Worm (Caenorhabditis elegans): ENCODE measurements around the gene pbs-6.

pbs-6 gene

DNA sequence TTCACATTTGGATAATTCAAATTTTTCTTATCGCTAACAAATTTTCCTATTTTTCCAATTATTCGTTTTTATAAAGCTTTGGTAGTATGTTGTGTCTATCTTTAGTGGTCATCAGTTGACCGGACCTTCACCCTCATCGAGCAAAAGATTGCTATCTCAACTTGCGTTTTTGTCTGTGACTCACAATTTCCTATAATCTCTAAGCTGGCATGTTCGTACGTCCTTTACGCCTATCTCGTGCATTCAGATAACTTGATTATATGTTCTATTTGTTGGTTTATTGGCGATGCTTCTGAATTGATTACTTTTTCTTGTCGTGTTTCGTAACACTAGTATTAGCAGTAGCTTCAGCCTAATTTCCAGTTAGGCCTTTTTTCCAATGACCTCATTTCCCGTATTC is 35.7 kb upstream of the pbs-6 start:
- TF ChIP-seq ztf-23 (GFP tag; IDR thresholded peaks at IDR 0.05) (no peak), T22C8.4 (GFP tag; IDR thresholded peaks at IDR 0.05) (no peak), flt-1 (GFP tag; IDR thresholded peaks at IDR 0.05) (no peak), klf-2 (GFP tag; conservative IDR thresholded peaks at IDR 0.05) (no peak), ztf-29 (GFP tag; IDR thresholded peaks at IDR 0.05) (no peak), tab-1 (GFP tag; IDR thresholded peaks at IDR 0.05) (no peak), med-1 (GFP tag; optimal IDR thresholded peaks at IDR 0.05; ENCODE audit: insufficient read depth) (no peak), ref-1 (GFP tag; conservative IDR thresholded peaks at IDR 0.05) (no peak), cog-1 (tag; optimal IDR thresholded peaks at IDR 0.05) (no peak)

DNA sequence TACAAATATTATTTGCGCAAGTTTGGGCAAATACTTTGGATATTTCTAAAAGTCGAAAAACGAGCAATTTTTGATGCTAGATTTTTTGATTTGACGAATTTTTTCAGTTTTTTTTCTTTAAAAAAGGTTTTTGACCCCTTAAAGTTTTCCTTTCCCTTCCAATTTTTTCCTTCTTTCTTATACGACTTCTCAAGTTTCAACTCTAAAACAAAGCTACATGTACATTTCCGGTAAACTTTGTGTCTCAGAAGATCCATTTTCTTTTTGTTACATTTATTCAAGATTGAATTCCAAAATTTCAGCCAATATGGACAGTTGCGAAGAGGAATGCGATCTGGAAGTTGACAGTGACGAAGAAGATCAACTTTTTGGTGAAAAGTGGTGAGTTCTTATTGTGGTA is 34.9 kb upstream of the pbs-6 start, which contains the start of gene mig-10:
mig-10 (plus strand) TSS at position 301 of the 400 bp plus-strand sequence.
- TF ChIP-seq T22C8.4 (GFP tag; IDR thresholded peaks at IDR 0.05) (no peak), ref-1 (GFP tag; conservative IDR thresholded peaks at IDR 0.05) (no peak), flt-1 (GFP tag; IDR thresholded peaks at IDR 0.05) (no peak), ztf-29 (GFP tag; IDR thresholded peaks at IDR 0.05) (no peak), ztf-23 (GFP tag; IDR thresholded peaks at IDR 0.05) (no peak), klf-2 (GFP tag; conservative IDR thresholded peaks at IDR 0.05) (no peak), cog-1 (tag; optimal IDR thresholded peaks at IDR 0.05) (no peak), med-1 (GFP tag; optimal IDR thresholded peaks at IDR 0.05; ENCODE audit: insufficient read depth) (no peak), tab-1 (GFP tag; IDR thresholded peaks at IDR 0.05) (no peak)

DNA sequence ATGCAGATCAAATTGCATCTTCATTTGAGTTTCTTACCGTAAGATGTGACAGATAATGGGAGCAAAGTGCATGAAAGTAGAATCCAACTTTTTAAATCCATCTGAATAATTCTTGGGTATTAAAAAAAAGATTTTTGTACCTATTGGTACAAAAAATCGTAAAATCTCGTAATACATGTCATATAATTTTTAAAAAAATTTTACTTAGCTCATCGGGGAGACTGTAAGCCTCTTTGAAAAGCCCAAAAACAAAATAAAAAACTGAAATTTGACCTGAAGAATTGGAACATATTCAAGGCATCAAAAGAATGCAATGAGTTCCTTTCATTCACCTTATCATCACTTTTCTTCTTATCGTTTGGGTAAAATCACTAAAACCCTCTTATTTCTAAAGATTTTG is 32.0 kb upstream of the pbs-6 start, which contains the start of gene clec-160:
clec-160 (minus strand) TSS at position 101 of the 400 bp plus-strand sequence.
- no peak for TF ChIP-seq flt-1 (GFP tag; IDR thresholded peaks at IDR 0.05)
- no peak for TF ChIP-seq klf-2 (GFP tag; conservative IDR thresholded peaks at IDR 0.05)
- TF ChIP-seq tab-1 (GFP tag; IDR thresholded peaks at IDR 0.05) = no peak
- no peak for TF ChIP-seq ztf-23 (GFP tag; IDR thresholded peaks at IDR 0.05)
- TF ChIP-seq med-1 (GFP tag; optimal IDR thresholded peaks at IDR 0.05; ENCODE audit: insufficient read depth) = no peak
- no peak for TF ChIP-seq ref-1 (GFP tag; conservative IDR thresholded peaks at IDR 0.05)
- TF ChIP-seq T22C8.4 (GFP tag; IDR thresholded peaks at IDR 0.05) = no peak
- TF ChIP-seq ztf-29 (GFP tag; IDR thresholded peaks at IDR 0.05) = no peak
- TF ChIP-seq cog-1 (tag; optimal IDR thresholded peaks at IDR 0.05) = no peak

DNA sequence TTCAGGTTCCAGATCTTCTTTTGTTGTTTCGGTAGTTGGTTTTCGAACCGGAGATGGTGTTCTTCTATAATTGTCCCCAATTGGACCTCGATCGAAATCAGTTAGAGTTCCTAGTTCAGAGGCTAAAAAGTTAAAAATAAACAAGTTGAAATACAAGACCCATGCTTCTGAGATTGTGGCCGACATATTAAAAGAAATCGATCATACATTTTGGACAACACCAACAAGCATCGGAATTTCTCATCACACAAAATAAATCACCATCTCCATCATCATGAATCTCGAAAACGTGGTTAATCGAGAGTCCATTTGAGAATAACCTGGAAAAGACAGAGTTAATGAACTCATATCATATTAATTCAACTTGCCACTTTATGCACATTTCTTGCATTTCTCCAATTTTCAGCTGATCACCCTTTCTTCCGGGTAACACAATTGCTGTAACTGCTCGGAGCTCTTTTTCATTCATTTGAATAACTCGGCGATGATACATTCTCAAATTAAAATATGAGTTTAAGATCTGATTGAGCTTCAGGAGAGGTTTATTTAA is 27.9 kb upstream of the pbs-6 start, which contains the start of the genes mps-4 and F09G8.10:
mps-4 (minus strand) TSS at position 101 of the 550 bp plus-strand sequence.
F09G8.10 (minus strand) TSS at position 500 of the 550 bp plus-strand sequence.
- TF ChIP-seq flt-1 (GFP tag; IDR thresholded peaks at IDR 0.05) = no peak
- no peak for TF ChIP-seq med-1 (GFP tag; optimal IDR thresholded peaks at IDR 0.05; ENCODE audit: insufficient read depth)
- no peak for TF ChIP-seq T22C8.4 (GFP tag; IDR thresholded peaks at IDR 0.05)
- TF ChIP-seq ztf-23 (GFP tag; IDR thresholded peaks at IDR 0.05) = no peak
- no peak for TF ChIP-seq klf-2 (GFP tag; conservative IDR thresholded peaks at IDR 0.05)
- no peak for TF ChIP-seq cog-1 (tag; optimal IDR thresholded peaks at IDR 0.05)

DNA sequence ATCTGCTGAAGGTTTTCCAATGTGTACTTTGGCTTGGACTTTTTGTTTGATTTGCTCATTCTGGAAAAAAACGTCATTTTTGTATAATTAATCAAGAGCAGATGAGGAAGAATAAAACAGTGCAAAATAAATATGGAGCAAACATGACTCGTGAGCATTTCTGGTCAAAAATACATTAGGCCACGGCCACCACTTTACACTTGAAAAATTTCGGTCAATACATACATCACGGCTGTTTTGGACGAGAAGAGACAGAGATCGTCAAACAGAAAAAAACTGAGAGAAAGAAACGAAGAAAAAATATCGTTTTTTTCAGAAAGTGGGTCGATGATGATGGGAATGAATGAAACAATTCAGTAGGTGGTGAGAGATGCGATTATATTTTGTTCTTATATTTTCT is 24.4 kb upstream of the pbs-6 start, which contains the start of the genes F09G8.7 and crn-7:
F09G8.7 (minus strand) TSS at position 60 of the 400 bp plus-strand sequence.
crn-7 (plus strand) TSS at position 236 of the 400 bp plus-strand sequence.
- no peak for TF ChIP-seq cog-1 (tag; optimal IDR thresholded peaks at IDR 0.05)
- TF ChIP-seq ztf-29 (GFP tag; IDR thresholded peaks at IDR 0.05) = no peak
- no peak for TF ChIP-seq med-1 (GFP tag; optimal IDR thresholded peaks at IDR 0.05; ENCODE audit: insufficient read depth)
- TF ChIP-seq klf-2 (GFP tag; conservative IDR thresholded peaks at IDR 0.05) = no peak
- TF ChIP-seq T22C8.4 (GFP tag; IDR thresholded peaks at IDR 0.05) = no peak
- no peak for TF ChIP-seq ztf-23 (GFP tag; IDR thresholded peaks at IDR 0.05)
- no peak for TF ChIP-seq ref-1 (GFP tag; conservative IDR thresholded peaks at IDR 0.05)
- TF ChIP-seq tab-1 (GFP tag; IDR thresholded peaks at IDR 0.05) = no peak
- no peak for TF ChIP-seq flt-1 (GFP tag; IDR thresholded peaks at IDR 0.05)

DNA sequence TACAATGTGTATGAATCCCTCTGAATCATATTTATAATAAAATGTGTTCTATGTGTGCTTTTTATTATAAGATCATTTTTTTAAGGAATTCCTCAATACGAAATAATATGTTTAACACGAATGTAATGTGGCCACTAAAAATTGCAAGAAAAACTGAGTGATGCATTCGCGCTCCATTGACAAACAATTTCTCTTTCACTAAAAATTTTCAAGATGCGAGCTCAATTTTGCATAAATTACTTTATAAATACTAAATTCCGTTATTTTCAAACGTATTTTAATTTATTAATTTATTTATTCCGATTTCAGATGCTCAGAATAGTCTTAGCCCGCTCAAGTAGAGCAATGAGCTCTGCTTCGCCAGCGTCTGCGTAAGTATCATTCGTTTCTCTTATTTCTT is 21.9 kb upstream of the pbs-6 start, which contains the start of gene mrps-9:
mrps-9 (plus strand) TSS at position 310 of the 400 bp plus-strand sequence.
- TF ChIP-seq flt-1 (GFP tag; IDR thresholded peaks at IDR 0.05) (0 out of 2 replicates have a peak, but pooled peaks have one; percentile 23), ztf-23 (GFP tag; IDR thresholded peaks at IDR 0.05) (no peak)

DNA sequence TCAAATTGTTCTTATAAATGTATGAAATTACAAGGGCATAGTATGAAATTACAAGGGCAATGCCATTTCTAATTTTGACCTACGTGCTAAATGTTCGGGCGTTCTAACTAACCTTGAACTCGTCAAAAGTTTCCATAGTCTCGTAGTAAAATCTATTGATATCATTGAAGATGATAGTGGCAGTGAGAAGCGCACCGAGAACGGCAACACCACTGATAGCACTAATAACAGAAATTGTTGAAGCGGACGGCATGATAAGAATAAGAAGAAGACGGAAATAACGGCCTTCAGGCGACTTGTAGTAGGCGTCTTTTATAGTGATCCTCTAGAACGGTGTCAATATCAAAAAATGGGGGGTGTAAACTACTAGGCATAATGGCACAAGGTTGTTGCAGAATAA is 19.5 kb upstream of the pbs-6 start, which contains the start of gene col-91:
col-91 (minus strand) TSS at position 288 of the 400 bp plus-strand sequence.
- TF ChIP-seq cog-1 (tag; optimal IDR thresholded peaks at IDR 0.05) = no peak
- no peak for TF ChIP-seq ztf-23 (GFP tag; IDR thresholded peaks at IDR 0.05)
- TF ChIP-seq tab-1 (GFP tag; IDR thresholded peaks at IDR 0.05) = no peak
- no peak for TF ChIP-seq ref-1 (GFP tag; conservative IDR thresholded peaks at IDR 0.05)
- TF ChIP-seq med-1 (GFP tag; optimal IDR thresholded peaks at IDR 0.05; ENCODE audit: insufficient read depth) = no peak
- no peak for TF ChIP-seq klf-2 (GFP tag; conservative IDR thresholded peaks at IDR 0.05)
- TF ChIP-seq ztf-29 (GFP tag; IDR thresholded peaks at IDR 0.05) = no peak
- no peak for TF ChIP-seq T22C8.4 (GFP tag; IDR thresholded peaks at IDR 0.05)
- TF ChIP-seq flt-1 (GFP tag; IDR thresholded peaks at IDR 0.05) = no peak

DNA sequence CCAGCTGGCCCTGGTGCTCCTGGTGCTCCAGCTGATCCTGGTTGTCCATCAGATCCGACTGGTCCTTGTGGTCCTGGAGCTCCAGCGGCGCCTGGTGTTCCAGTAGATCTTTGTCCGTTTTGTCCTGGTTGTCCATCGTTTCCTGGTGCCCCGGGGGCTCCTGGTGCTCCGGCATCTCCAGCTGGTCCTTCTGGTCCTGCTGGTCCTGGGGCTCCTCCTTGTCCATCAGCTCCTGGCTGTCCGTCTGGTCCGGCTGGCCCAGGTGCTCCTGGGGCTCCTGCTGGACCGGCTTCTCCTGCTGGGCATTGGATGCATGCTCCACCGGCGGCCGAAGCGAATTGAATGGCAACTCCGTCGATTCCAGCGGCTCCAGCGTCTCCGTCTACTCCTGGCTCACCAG is 18.7 kb upstream of the pbs-6 start:
- no peak for TF ChIP-seq ztf-23 (GFP tag; IDR thresholded peaks at IDR 0.05)
- TF ChIP-seq flt-1 (GFP tag; IDR thresholded peaks at IDR 0.05) = no peak
- no peak for TF ChIP-seq ztf-29 (GFP tag; IDR thresholded peaks at IDR 0.05)
- TF ChIP-seq T22C8.4 (GFP tag; IDR thresholded peaks at IDR 0.05) = no peak
- no peak for TF ChIP-seq ref-1 (GFP tag; conservative IDR thresholded peaks at IDR 0.05)
- no peak for TF ChIP-seq med-1 (GFP tag; optimal IDR thresholded peaks at IDR 0.05; ENCODE audit: insufficient read depth)
- TF ChIP-seq klf-2 (GFP tag; conservative IDR thresholded peaks at IDR 0.05) = no peak
- no peak for TF ChIP-seq cog-1 (tag; optimal IDR thresholded peaks at IDR 0.05)
- no peak for TF ChIP-seq tab-1 (GFP tag; IDR thresholded peaks at IDR 0.05)

DNA sequence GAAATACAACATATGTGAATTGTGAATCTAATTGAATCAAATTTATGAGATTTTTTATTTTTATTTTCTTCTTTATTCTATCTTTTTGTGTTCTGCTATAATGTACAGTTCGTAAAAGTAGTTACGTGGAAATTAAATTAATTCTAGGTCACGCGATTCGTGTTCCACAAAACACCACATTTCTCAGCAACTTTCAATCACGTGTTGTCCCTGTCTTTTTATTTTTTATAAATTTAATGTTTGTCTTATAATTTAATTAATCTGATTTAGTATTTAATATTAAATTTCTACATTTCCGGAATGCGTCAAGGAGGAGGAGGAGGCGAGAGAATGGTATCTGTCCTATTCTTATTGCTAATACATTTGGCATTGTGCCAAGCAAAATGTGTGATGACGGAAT is 14.2 kb upstream of the pbs-6 start, which contains the start of gene ncr-2:
ncr-2 (plus strand) TSS at position 301 of the 400 bp plus-strand sequence.
- TF ChIP-seq klf-2 (GFP tag; conservative IDR thresholded peaks at IDR 0.05) = no peak
- TF ChIP-seq tab-1 (GFP tag; IDR thresholded peaks at IDR 0.05) = no peak
- TF ChIP-seq ref-1 (GFP tag; conservative IDR thresholded peaks at IDR 0.05) = no peak
- TF ChIP-seq ztf-23 (GFP tag; IDR thresholded peaks at IDR 0.05) = no peak
- TF ChIP-seq T22C8.4 (GFP tag; IDR thresholded peaks at IDR 0.05) = no peak
- no peak for TF ChIP-seq med-1 (GFP tag; optimal IDR thresholded peaks at IDR 0.05; ENCODE audit: insufficient read depth)
- no peak for TF ChIP-seq flt-1 (GFP tag; IDR thresholded peaks at IDR 0.05)
- TF ChIP-seq cog-1 (tag; optimal IDR thresholded peaks at IDR 0.05) = no peak
- TF ChIP-seq ztf-29 (GFP tag; IDR thresholded peaks at IDR 0.05) = no peak

All from whole organism, midembryonic.